Fruit fly (Drosophila melanogaster) whole organism, adult: ENCODE results near the gene CG8236.

Experiments used
- CG11617 ChIP-seq: fragments of 200-800 bp; sonication (Bioruptor generic); optimal IDR thresholded peaks from 2 replicates; lab custom pipeline; 2017; ENCODE audit warnings: mild to moderate bottlenecking, missing biosample characterization, missing genetic modification reagents, missing genetic modification characterization
- CG12768 ChIP-seq: fragments of 200-800 bp; sonication (Bioruptor generic); optimal IDR thresholded peaks from 2 replicates; lab custom pipeline; 2017; ENCODE audit warnings: missing biosample characterization, missing genetic modification characterization, mild to moderate bottlenecking, moderate library complexity, missing genetic modification reagents
- CG14711 ChIP-seq: fragments of 200-800 bp; sonication (Bioruptor generic); optimal IDR thresholded peaks from 2 replicates; lab custom pipeline; 2018; ENCODE audit warnings: missing biosample characterization, mild to moderate bottlenecking, missing genetic modification characterization, moderate library complexity
- CG1620 ChIP-seq: fragments of 200-800 bp; sonication (Bioruptor generic); optimal IDR thresholded peaks from 2 replicates; lab custom pipeline; 2016; ENCODE audit warnings: missing biosample characterization, missing genetic modification characterization
- CG33017 ChIP-seq: fragments of 200-800 bp; sonication (Bioruptor generic); optimal IDR thresholded peaks from 2 replicates; lab custom pipeline; 2018; ENCODE audit warnings: missing biosample characterization, mild to moderate bottlenecking, missing genetic modification characterization, moderate library complexity
- CG5204 ChIP-seq: fragments of 200-800 bp; sonication (Bioruptor generic); optimal IDR thresholded peaks from 2 replicates; lab custom pipeline; 2016; ENCODE audit warnings: missing biosample characterization, missing genetic modification characterization
- CG7045 ChIP-seq: fragments of 200-800 bp; sonication (Bioruptor generic); optimal IDR thresholded peaks from 2 replicates; lab custom pipeline; 2017; ENCODE audit warnings: missing biosample characterization, mild to moderate bottlenecking, missing genetic modification characterization
- CG7101 ChIP-seq: fragments of 200-800 bp; sonication (Bioruptor generic); optimal IDR thresholded peaks from 2 replicates; lab custom pipeline; 2018; ENCODE audit warnings: missing biosample characterization, mild to moderate bottlenecking, missing genetic modification characterization, moderate library complexity
- Clk ChIP-seq: fragments of 200-800 bp; sonication (Bioruptor generic); optimal IDR thresholded peaks from 2 replicates; lab custom pipeline; 2017; ENCODE audit warnings: missing biosample characterization, missing genetic modification characterization
- Crg-1 ChIP-seq: fragments of 200-800 bp; sonication (Bioruptor generic); optimal IDR thresholded peaks from 2 replicates; lab custom pipeline; 2016; ENCODE audit warnings: missing biosample characterization, missing genetic modification characterization
- Hr96 ChIP-seq: fragments of 200-800 bp; sonication (Bioruptor generic); optimal IDR thresholded peaks from 2 replicates; lab custom pipeline; 2016; ENCODE audit warnings: missing biosample characterization, missing genetic modification characterization
- Mnt ChIP-seq: fragments of 200-800 bp; sonication (Bioruptor generic); optimal IDR thresholded peaks from 2 replicates; lab custom pipeline; 2016; ENCODE audit warnings: missing biosample characterization, mild to moderate bottlenecking, missing genetic modification characterization
- bab1 ChIP-seq: fragments of 200-800 bp; sonication (Bioruptor generic); optimal IDR thresholded peaks from 3 replicates; lab custom pipeline; 2019; ENCODE audit warnings: missing biosample characterization, mild to moderate bottlenecking, missing genetic modification characterization, moderate library complexity
- cic ChIP-seq: fragments of 200-800 bp; sonication (Bioruptor generic); optimal IDR thresholded peaks from 2 replicates; lab custom pipeline; 2017; ENCODE audit warnings: missing biosample characterization, mild to moderate bottlenecking, missing genetic modification characterization, moderate library complexity
- cnc ChIP-seq, 2 experiments: fragments of >200 bp; optimal IDR thresholded peaks; 2 replicates each; lab custom pipeline; 2017
- kay ChIP-seq: fragments of 200-800 bp; sonication (Bioruptor generic); peaks from one replicate; lab custom pipeline; 2016; ENCODE audit warnings: missing biosample characterization, missing genetic modification characterization, borderline replicate concordance
- ovo ChIP-seq: fragments of 200-800 bp; sonication (Bioruptor generic); optimal IDR thresholded peaks from 2 replicates; lab custom pipeline; 2016; ENCODE audit warnings: missing biosample characterization, missing genetic modification characterization
- pad ChIP-seq: fragments of 200-800 bp; sonication (Bioruptor generic); optimal IDR thresholded peaks from 3 replicates; lab custom pipeline; 2017; ENCODE audit warnings: missing biosample characterization, missing genetic modification characterization, mild to moderate bottlenecking, moderate library complexity, missing genetic modification reagents
- toe ChIP-seq: fragments of 200-800 bp; sonication (Bioruptor generic); optimal IDR thresholded peaks from 2 replicates; lab custom pipeline; 2016; ENCODE audit warnings: missing biosample characterization, missing genetic modification characterization

The CG8236 gene

DNA sequence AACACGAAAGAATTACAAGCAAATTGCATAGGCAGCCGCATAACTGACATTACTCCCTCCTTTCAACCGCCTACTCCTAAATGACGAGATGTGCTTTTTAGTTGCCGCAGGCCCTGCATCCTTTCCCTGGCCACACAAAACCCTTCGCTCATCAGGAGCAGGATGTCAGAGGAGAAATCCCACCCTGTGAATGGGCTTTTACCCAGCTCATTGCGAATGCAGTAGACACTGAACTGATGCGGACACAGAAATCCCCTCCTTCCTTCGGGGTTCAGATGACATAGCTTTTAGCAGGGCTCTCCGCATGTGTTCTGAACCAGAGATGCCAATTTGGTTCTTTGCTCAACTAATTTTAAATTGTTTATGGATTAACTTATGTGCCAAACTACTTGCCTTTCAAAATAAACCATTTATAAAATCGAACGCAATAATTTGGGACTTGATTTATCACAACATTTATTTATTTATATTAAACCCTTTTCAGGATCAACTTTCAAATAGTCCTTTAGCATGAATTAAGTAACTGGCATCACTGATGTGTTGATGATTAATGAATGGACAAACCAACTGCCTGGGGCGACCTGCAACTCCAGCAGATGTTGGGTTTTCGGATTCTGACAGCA, 29.9 kb upstream of the CG8236 start:
- TF ChIP-seq CG14711 (tag; lab: Kevin White, UChicago) (no peak), toe (GFP tag; lab: Kevin White, UChicago) (no peak), CG11617 (no peak), CG7045 (GFP tag; lab: Kevin White, UChicago) (no peak), cic (GFP tag; lab: Kevin White, UChicago) (no peak), Mnt (GFP tag; lab: Kevin White, UChicago) (no peak), cnc (optimal IDR thresholded peaks at IDR 0.05; lab: Kevin White, UChicago) (no peak), kay (GFP tag; lab: Kevin White, UChicago) (no peak), Hr96 (GFP tag; lab: Kevin White, UChicago) (no peak), CG33017 (no peak), Clk (GFP tag; lab: Kevin White, UChicago) (no peak), CG1620 (GFP tag; lab: Kevin White, UChicago) (no peak), pad (GFP tag; lab: Kevin White, UChicago) (no peak), CG5204 (GFP tag; lab: Kevin White, UChicago) (no peak), ovo (GFP tag; lab: Kevin White, UChicago) (no peak), CG7101 (tag; lab: Kevin White, UChicago) (no peak), bab1 (GFP tag; lab: Kevin White, UChicago) (no peak), CG12768 (GFP tag; lab: Kevin White, UChicago) (no peak)

DNA sequence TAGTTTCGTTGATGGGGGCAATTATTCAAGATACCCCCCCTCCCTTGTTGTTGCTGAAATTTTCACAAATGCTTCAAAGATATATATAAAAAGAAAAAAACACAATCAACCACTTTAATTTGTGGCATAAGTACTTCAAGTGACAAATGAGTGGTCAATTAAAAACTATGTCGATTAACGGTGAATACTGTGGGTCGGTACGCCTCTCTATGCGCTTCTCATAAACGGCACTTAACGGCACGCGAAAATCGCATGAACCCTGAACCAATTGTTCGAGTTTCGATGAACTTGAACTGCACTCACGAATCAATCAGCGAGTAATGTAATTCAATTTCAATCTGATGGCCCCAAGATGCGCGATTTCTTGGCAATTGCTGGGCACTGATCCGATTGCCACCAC, 29.1 kb upstream of the CG8236 start:
- peak; percentile 55 for TF ChIP-seq kay (GFP tag; lab: Kevin White, UChicago)
- no peak for TF ChIP-seq pad (GFP tag; lab: Kevin White, UChicago)

DNA sequence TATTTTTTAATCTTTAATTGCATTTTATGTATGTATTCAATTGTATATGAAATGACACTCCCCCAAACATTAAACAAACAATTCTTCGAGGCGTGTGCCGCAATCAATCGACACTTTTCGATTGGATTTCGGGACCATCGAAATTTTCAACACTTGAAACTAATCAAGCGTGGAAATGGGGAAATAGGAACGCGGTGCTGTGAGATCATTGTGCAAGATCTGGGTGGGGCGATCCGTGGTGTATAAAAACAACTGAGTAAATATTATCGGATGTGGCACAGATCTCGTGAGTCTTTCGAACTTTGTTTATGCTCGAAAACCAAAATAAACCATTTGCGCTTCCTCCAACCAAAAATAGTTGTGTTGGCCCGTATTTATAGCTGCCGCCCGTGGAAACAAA, 27.9 kb upstream of the CG8236 start:
- TF ChIP-seq ovo (GFP tag; lab: Kevin White, UChicago) (no peak), CG5204 (GFP tag; lab: Kevin White, UChicago) (no peak), pad (GFP tag; lab: Kevin White, UChicago) (no peak)

DNA sequence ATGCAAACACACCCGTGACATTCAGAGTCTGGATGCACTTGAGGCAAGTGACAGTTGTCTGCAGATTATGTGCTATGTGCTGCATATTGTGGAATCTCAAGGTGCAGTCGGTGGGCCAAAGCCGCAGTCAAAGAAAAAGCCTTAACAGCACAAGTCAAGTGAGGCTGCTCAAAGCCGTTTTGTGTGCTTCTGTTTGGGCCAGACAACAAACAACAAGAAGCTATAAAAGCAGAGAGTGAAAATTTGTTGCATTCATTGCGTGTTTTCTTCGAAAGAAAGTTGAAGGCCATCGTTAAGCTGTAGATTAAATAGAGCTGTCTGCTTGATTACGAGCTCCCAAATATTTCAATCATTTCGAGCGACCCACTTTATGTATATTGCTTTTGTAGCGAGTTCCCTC, 27.3 kb upstream of the CG8236 start:
- TF ChIP-seq bab1 (GFP tag; lab: Kevin White, UChicago) (no peak), CG11617 (no peak), CG12768 (GFP tag; lab: Kevin White, UChicago) (no peak), cic (GFP tag; lab: Kevin White, UChicago) (no peak), pad (GFP tag; lab: Kevin White, UChicago) (no peak), CG7101 (tag; lab: Kevin White, UChicago) (no peak), CG5204 (GFP tag; lab: Kevin White, UChicago) (no peak), CG14711 (tag; lab: Kevin White, UChicago) (no peak), Mnt (GFP tag; lab: Kevin White, UChicago) (no peak), Hr96 (GFP tag; lab: Kevin White, UChicago) (no peak), Crg-1 (GFP tag; lab: Kevin White, UChicago) (no peak), kay (GFP tag; lab: Kevin White, UChicago) (no peak), CG7045 (GFP tag; lab: Kevin White, UChicago) (no peak)

DNA sequence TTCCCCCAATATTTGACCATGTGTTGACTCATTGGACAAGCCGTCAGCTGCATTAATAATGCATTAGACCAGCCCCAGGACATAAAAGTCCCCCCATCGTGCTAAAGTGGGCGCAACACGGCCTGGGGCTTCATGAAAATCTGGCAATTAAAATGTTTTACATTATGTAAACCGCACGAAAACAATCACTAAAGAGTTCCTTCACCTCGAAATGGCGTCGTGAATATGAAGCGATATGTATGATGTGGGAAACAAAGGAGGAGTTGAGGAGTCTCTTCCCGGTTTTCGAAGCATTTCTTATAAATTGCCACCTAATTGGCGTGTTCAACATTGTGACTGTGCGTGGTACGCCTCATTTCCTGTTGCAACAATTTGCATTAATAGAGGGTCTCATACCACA, 26.5 kb upstream of the CG8236 start:
- TF ChIP-seq pad (GFP tag; lab: Kevin White, UChicago), result no peak
- no peak for TF ChIP-seq CG5204 (GFP tag; lab: Kevin White, UChicago)
- no peak for TF ChIP-seq toe (GFP tag; lab: Kevin White, UChicago)
- no peak for TF ChIP-seq Clk (GFP tag; lab: Kevin White, UChicago)
- TF ChIP-seq cic (GFP tag; lab: Kevin White, UChicago), result no peak
- TF ChIP-seq Crg-1 (GFP tag; lab: Kevin White, UChicago), result no peak
- TF ChIP-seq CG7045 (GFP tag; lab: Kevin White, UChicago), result no peak
- TF ChIP-seq CG1620 (GFP tag; lab: Kevin White, UChicago), result no peak
- TF ChIP-seq Mnt (GFP tag; lab: Kevin White, UChicago), result no peak

DNA sequence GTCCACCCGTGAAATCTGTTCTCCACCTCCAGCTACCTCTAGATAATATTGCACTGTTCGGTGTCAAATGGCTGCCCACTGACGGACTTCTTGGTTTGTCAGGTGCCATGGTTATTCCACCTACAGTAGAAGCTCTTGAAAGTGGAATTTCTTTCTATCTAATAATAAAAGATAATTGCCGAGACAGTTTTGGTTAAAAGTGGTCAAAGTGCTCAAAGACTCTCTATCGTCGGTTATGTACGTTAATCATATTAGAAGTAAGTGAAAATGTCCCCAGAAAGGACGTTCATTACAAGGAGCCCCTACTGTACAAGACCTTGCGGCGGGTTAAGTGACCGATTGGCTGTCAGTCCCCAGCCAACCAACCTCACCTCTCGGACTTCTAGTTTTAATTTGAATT, 25.0 kb upstream of the CG8236 start:
- peak; percentile 66 for TF ChIP-seq bab1 (GFP tag; lab: Kevin White, UChicago)
- peak; percentile 3 for TF ChIP-seq Mnt (GFP tag; lab: Kevin White, UChicago)
- no peak for TF ChIP-seq ovo (GFP tag; lab: Kevin White, UChicago)
- no peak for TF ChIP-seq CG7045 (GFP tag; lab: Kevin White, UChicago)
- TF ChIP-seq toe (GFP tag; lab: Kevin White, UChicago), result no peak
- no peak for TF ChIP-seq pad (GFP tag; lab: Kevin White, UChicago)
- no peak for TF ChIP-seq cnc (optimal IDR thresholded peaks at IDR 0.05; lab: Kevin White, UChicago)
- TF ChIP-seq CG11617, result no peak
- peak; percentile 20 for TF ChIP-seq Hr96 (GFP tag; lab: Kevin White, UChicago)
- no peak for TF ChIP-seq Clk (GFP tag; lab: Kevin White, UChicago)
- no peak for TF ChIP-seq CG33017
- TF ChIP-seq CG5204 (GFP tag; lab: Kevin White, UChicago), result no peak
- no peak for TF ChIP-seq Crg-1 (GFP tag; lab: Kevin White, UChicago)
- peak; percentile 22 for TF ChIP-seq CG7101 (tag; lab: Kevin White, UChicago)
- no peak for TF ChIP-seq kay (GFP tag; lab: Kevin White, UChicago)
- TF ChIP-seq cic (GFP tag; lab: Kevin White, UChicago), result no peak
- TF ChIP-seq CG12768 (GFP tag; lab: Kevin White, UChicago), result peak; percentile 22
- no peak for TF ChIP-seq CG1620 (GFP tag; lab: Kevin White, UChicago)
